Fruit fly (Drosophila melanogaster) whole organism, embryonic: ENCODE data around the gene Abi.

ENCODE experiments used
- Asciz ChIP-seq: fragments of 200-800 bp; sonication (Bioruptor generic); optimal IDR thresholded peaks from 2 replicates; lab custom pipeline; 2017; ENCODE audit warnings: missing biosample characterization, mild to moderate bottlenecking, missing genetic modification characterization, missing genetic modification reagents
- Atf3 ChIP-seq: fragments of 200-800 bp; sonication (Bioruptor generic); optimal IDR thresholded peaks from 3 replicates; lab custom pipeline; 2016; ENCODE audit warnings: missing biosample characterization, missing genetic modification characterization
- Atf6 ChIP-seq: fragments of 200-800 bp; sonication (Bioruptor generic); IDR thresholded peaks from 2 replicates; pipeline ENCODE4 v1.3.6; 2022; ENCODE audit warnings: missing biosample characterization, missing genetic modification characterization
- BEAF-32 ChIP-seq: fragments of 200-800 bp; sonication (Bioruptor generic); optimal IDR thresholded peaks from 3 replicates; lab custom pipeline; 2017; ENCODE audit warnings: missing biosample characterization, missing genetic modification characterization, mild to moderate bottlenecking, moderate library complexity, missing genetic modification reagents
- BtbVII ChIP-seq: fragments of 200-800 bp; sonication (Bioruptor generic); optimal IDR thresholded peaks from 3 replicates; lab custom pipeline; 2017; ENCODE audit warnings: missing biosample characterization, mild to moderate bottlenecking, missing genetic modification characterization
- CG10431 ChIP-seq: fragments of 200-800 bp; sonication (Bioruptor generic); optimal IDR thresholded peaks from 3 replicates; lab custom pipeline; 2018; ENCODE audit warnings: missing biosample characterization, mild to moderate bottlenecking, missing genetic modification characterization
- CG10462 ChIP-seq: fragments of 200-800 bp; sonication (Bioruptor generic); optimal IDR thresholded peaks from 2 replicates; lab custom pipeline; 2016; ENCODE audit warnings: missing biosample characterization, missing genetic modification characterization
- CG10543 ChIP-seq: fragments of 200-800 bp; sonication (Bioruptor generic); optimal IDR thresholded peaks from 3 replicates; lab custom pipeline; 2017; ENCODE audit warnings: missing biosample characterization, mild to moderate bottlenecking, missing genetic modification characterization, moderate library complexity
- CG11456 ChIP-seq: fragments of 200-800 bp; sonication (Bioruptor generic); IDR thresholded peaks from 3 replicates; pipeline ENCODE4 v1.3.6; 2022; ENCODE audit warnings: missing biosample characterization, missing genetic modification characterization
- CG15011 ChIP-seq: fragments of 200-800 bp; sonication (Bioruptor generic); optimal IDR thresholded peaks from 3 replicates; lab custom pipeline; 2018; ENCODE audit warnings: missing biosample characterization, mild to moderate bottlenecking, missing genetic modification characterization
- CG18262 ChIP-seq: fragments of 200-800 bp; optimal IDR thresholded peaks from 3 replicates; lab custom pipeline; 2019; ENCODE audit warnings: missing biosample characterization, mild to moderate bottlenecking, missing genetic modification characterization, moderate library complexity
- CG18476 ChIP-seq: fragments of 200-800 bp; sonication (Bioruptor generic); optimal IDR thresholded peaks from 2 replicates; lab custom pipeline; 2016; ENCODE audit warnings: missing biosample characterization, mild to moderate bottlenecking, missing genetic modification characterization
- CG2129 ChIP-seq: fragments of 200-800 bp; sonication (Bioruptor generic); IDR thresholded peaks from 2 replicates; pipeline ENCODE4 v1.3.6; 2022; ENCODE audit warnings: missing biosample characterization, missing genetic modification characterization; ENCODE audit not compliant: partially characterized antibody
- CG4328 ChIP-seq: fragments of 200-800 bp; sonication (Bioruptor generic); optimal IDR thresholded peaks from 3 replicates; lab custom pipeline; 2017; ENCODE audit warnings: missing biosample characterization, missing genetic modification reagents, missing genetic modification characterization
- CG7839 ChIP-seq: fragments of 200-800 bp; sonication (Bioruptor generic); optimal IDR thresholded peaks from 3 replicates; lab custom pipeline; 2018; ENCODE audit warnings: missing biosample characterization, mild to moderate bottlenecking, missing genetic modification characterization, moderate library complexity
- CG8089 ChIP-seq: fragments of 200-800 bp; sonication (Bioruptor generic); optimal IDR thresholded peaks from 3 replicates; lab custom pipeline; 2016; ENCODE audit warnings: missing biosample characterization, missing genetic modification characterization
- CTCF ChIP-seq: fragments of 200-800 bp; sonication (Bioruptor generic); optimal IDR thresholded peaks from 2 replicates; lab custom pipeline; 2017; ENCODE audit warnings: missing biosample characterization, mild to moderate bottlenecking, missing genetic modification characterization, moderate library complexity
- Doc2 ChIP-seq: fragments of 200-800 bp; sonication (Bioruptor generic); IDR thresholded peaks from 2 replicates; pipeline ENCODE4 v1.3.6; 2022; ENCODE audit warnings: missing biosample characterization, missing genetic modification characterization
- Dref ChIP-seq: fragments of 200-800 bp; sonication (Bioruptor generic); IDR thresholded peaks from 2 replicates; pipeline ENCODE4 v1.3.6; 2022; ENCODE audit warnings: missing biosample characterization, missing genetic modification characterization
- Ets65A ChIP-seq: fragments of 200-800 bp; sonication (Bioruptor generic); peaks from one replicate; lab custom pipeline; 2016; ENCODE audit warnings: missing biosample characterization, missing genetic modification characterization
- HLHmδ ChIP-seq: fragments of 200-800 bp; sonication (Bioruptor generic); optimal IDR thresholded peaks from 2 replicates; lab custom pipeline; 2018; ENCODE audit warnings: missing biosample characterization, mild to moderate bottlenecking, missing genetic modification characterization, moderate library complexity
- Lpt ChIP-seq: fragments of >200 bp; optimal IDR thresholded peaks from 2 replicates; lab custom pipeline; 2018; ENCODE audit warnings: missing biosample characterization, missing genetic modification characterization
- MESR4 ChIP-seq: fragments of 200-800 bp; sonication (Bioruptor generic); optimal IDR thresholded peaks from 2 replicates; lab custom pipeline; 2018; ENCODE audit warnings: missing biosample characterization, mild to moderate bottlenecking, missing genetic modification characterization, moderate library complexity
- Mes4 ChIP-seq: fragments of 200-800 bp; sonication (Bioruptor generic); optimal IDR thresholded peaks from 2 replicates; lab custom pipeline; 2016; ENCODE audit warnings: missing biosample characterization, missing genetic modification characterization
- Neu2 ChIP-seq: fragments of 200-800 bp; sonication (Bioruptor generic); optimal IDR thresholded peaks from 3 replicates; lab custom pipeline; 2016; ENCODE audit warnings: missing biosample characterization, missing genetic modification characterization, borderline replicate concordance
- NfI ChIP-seq: fragments of 200-800 bp; sonication (Bioruptor generic); optimal IDR thresholded peaks from 3 replicates; lab custom pipeline; 2018; ENCODE audit warnings: missing biosample characterization, mild to moderate bottlenecking, missing genetic modification characterization, moderate library complexity
- Oli ChIP-seq: fragments of 200-800 bp; sonication (Bioruptor generic); optimal IDR thresholded peaks from 2 replicates; lab custom pipeline; 2018; ENCODE audit warnings: missing biosample characterization, mild to moderate bottlenecking, missing genetic modification characterization, moderate library complexity
- Sin3A ChIP-seq: fragments of >200 bp; optimal IDR thresholded peaks from 2 replicates; lab custom pipeline; 2018
- br ChIP-seq: fragments of >200 bp; optimal IDR thresholded peaks from 2 replicates; lab custom pipeline; 2017
- corto ChIP-seq: fragments of 200-800 bp; sonication (Bioruptor generic); optimal IDR thresholded peaks from 2 replicates; lab custom pipeline; 2016; ENCODE audit warnings: missing biosample characterization, mild to moderate bottlenecking, missing genetic modification characterization, moderate library complexity
- danr ChIP-seq: fragments of 200-800 bp; sonication (Bioruptor generic); IDR thresholded peaks from 2 replicates; pipeline ENCODE4 v1.3.6; 2022; ENCODE audit warnings: missing biosample characterization, missing genetic modification characterization
- disco-r ChIP-seq: fragments of 200-800 bp; sonication (Bioruptor generic); optimal IDR thresholded peaks from 2 replicates; lab custom pipeline; 2016; ENCODE audit warnings: missing biosample characterization, missing genetic modification characterization
- emc ChIP-seq: fragments of 200-800 bp; sonication (Bioruptor generic); optimal IDR thresholded peaks from 2 replicates; lab custom pipeline; 2016; ENCODE audit warnings: missing biosample characterization, missing genetic modification characterization
- gcm2 ChIP-seq: fragments of 200-800 bp; sonication (Bioruptor generic); optimal IDR thresholded peaks from 2 replicates; lab custom pipeline; 2016; ENCODE audit warnings: missing biosample characterization, missing genetic modification characterization
- gfzf ChIP-seq: fragments of 200-800 bp; sonication (Bioruptor generic); optimal IDR thresholded peaks from 2 replicates; lab custom pipeline; 2016; ENCODE audit warnings: missing biosample characterization, mild to moderate bottlenecking, missing genetic modification characterization, moderate library complexity
- hbn ChIP-seq: fragments of 200-800 bp; sonication (Bioruptor generic); IDR thresholded peaks from 2 replicates; pipeline ENCODE4 v1.3.6; 2022; ENCODE audit warnings: missing biosample characterization, missing genetic modification characterization; ENCODE audit not compliant: partially characterized antibody
- hkb ChIP-seq, 2 experiments: fragments of 200-800 bp in 1 of 2; fragments of >200 bp in 1 of 2; sonication (Bioruptor generic) in 1 of 2; IDR thresholded peaks in 1 of 2; optimal IDR thresholded peaks in 1 of 2; 2 replicates each; pipeline versions ENCODE4 v1.3.6 to Lab custom; 2017 to 2022; ENCODE audit warnings: missing biosample characterization in 1 of 2, missing genetic modification characterization in 1 of 2
- hth ChIP-seq: fragments of >200 bp; optimal IDR thresholded peaks from 2 replicates; lab custom pipeline; 2017; ENCODE audit warnings: inconsistent platforms
- ken ChIP-seq: fragments of 200-800 bp; sonication (Bioruptor generic); IDR thresholded peaks from 3 replicates; pipeline ENCODE4 v1.3.6; 2022; ENCODE audit warnings: missing biosample characterization, missing genetic modification characterization
- nerfin-2 ChIP-seq: fragments of 200-800 bp; sonication (Bioruptor generic); IDR thresholded peaks from 2 replicates; pipeline ENCODE4 v1.3.6; 2022; ENCODE audit warnings: missing biosample characterization, missing genetic modification characterization; ENCODE audit not compliant: partially characterized antibody
- odd ChIP-seq: fragments of 200-800 bp; sonication (Bioruptor generic); optimal IDR thresholded peaks from 2 replicates; lab custom pipeline; 2017; ENCODE audit warnings: missing biosample characterization, mild to moderate bottlenecking, missing genetic modification characterization
- org-1 ChIP-seq: fragments of 200-800 bp; sonication (Bioruptor generic); optimal IDR thresholded peaks from 2 replicates; lab custom pipeline; 2017; ENCODE audit warnings: missing biosample characterization, missing genetic modification characterization
- peb ChIP-seq: fragments of 200-800 bp; sonication (Bioruptor generic); IDR thresholded peaks from 2 replicates; pipeline ENCODE4 v1.3.6; 2022; ENCODE audit warnings: missing biosample characterization, missing genetic modification characterization
- ranshi ChIP-seq: fragments of 200-800 bp; sonication (Bioruptor generic); IDR thresholded peaks from 2 replicates; pipeline ENCODE4 v1.3.6; 2022; ENCODE audit warnings: missing biosample characterization, missing genetic modification characterization
- sna ChIP-seq: fragments of 200-800 bp; sonication (Bioruptor generic); IDR thresholded peaks from 2 replicates; pipeline ENCODE4 v1.3.6; 2022; ENCODE audit warnings: missing biosample characterization, missing genetic modification characterization; ENCODE audit not compliant: partially characterized antibody
- so ChIP-seq: fragments of 200-800 bp; sonication (Bioruptor generic); IDR thresholded peaks from 3 replicates; pipeline ENCODE4 v1.3.6; 2022; ENCODE audit warnings: missing biosample characterization, missing genetic modification characterization
- tna ChIP-seq: fragments of 200-800 bp; sonication (Bioruptor generic); IDR thresholded peaks from 2 replicates; pipeline ENCODE4 v1.3.6; 2022; ENCODE audit warnings: missing biosample characterization, missing genetic modification characterization; ENCODE audit not compliant: partially characterized antibody
- toy ChIP-seq: fragments of 200-800 bp; sonication (Bioruptor generic); IDR thresholded peaks from 2 replicates; pipeline ENCODE4 v1.3.6; 2022; ENCODE audit warnings: missing biosample characterization, missing genetic modification characterization
- wek ChIP-seq: fragments of 200-800 bp; sonication (Bioruptor generic); optimal IDR thresholded peaks from 3 replicates; lab custom pipeline; 2018; ENCODE audit warnings: missing biosample characterization, mild to moderate bottlenecking, missing genetic modification characterization, moderate library complexity
- wor ChIP-seq: fragments of 200-800 bp; sonication (Bioruptor generic); IDR thresholded peaks from 2 replicates; pipeline ENCODE4 v1.3.6; 2022; ENCODE audit warnings: missing biosample characterization, missing genetic modification characterization
- zfh1 ChIP-seq: fragments of 200-800 bp; sonication (Bioruptor generic); IDR thresholded peaks from 3 replicates; pipeline ENCODE4 v1.3.6; 2022; ENCODE audit warnings: missing biosample characterization, missing genetic modification characterization

Abi gene

dm6 chr3R:14125479-14126121, 3.4 kb upstream of the Abi start, which contains the start of the genes 140up and Polr2B (continued):
- TF ChIP-seq emc (GFP tag; lab: Kevin White, UChicago) (peak; percentile 41), hkb (optimal IDR thresholded peaks at IDR 0.05; lab: Kevin White, UChicago) (no peak), hkb (GFP tag; IDR thresholded peaks at IDR 0.05; lab: Robert Waterston, UW) (peak; percentile 90), CTCF (peak; percentile 20), Lpt (GFP tag; lab: Kevin White, UChicago) (no peak), CG8089 (peak; percentile 68), hbn (GFP tag; lab: Robert Waterston, UW) (no peak), so (GFP tag; lab: Robert Waterston, UW) (peak; percentile 90), Mes4 (GFP tag; lab: Kevin White, UChicago) (peak; percentile 52), danr (GFP tag; lab: Robert Waterston, UW) (peak; percentile 84), CG11456 (GFP tag; lab: Robert Waterston, UW) (peak; percentile 94), Oli (tag; lab: Kevin White, UChicago) (peak; percentile 92), wek (no peak), HLHmδ (GFP tag; lab: Kevin White, UChicago) (no peak), NfI (peak; percentile 93), ken (GFP tag; lab: Robert Waterston, UW) (peak; percentile 92; the same call in 2 of the 3 replicates), CG10462 (peak; percentile 90), zfh1 (GFP tag; lab: Robert Waterston, UW) (peak; percentile 88), BEAF-32 (GFP tag; lab: Kevin White, UChicago) (peak; percentile 27), CG4328 (peak; percentile 92), odd (GFP tag; lab: Kevin White, UChicago) (peak; percentile 80), gcm2 (GFP tag; lab: Kevin White, UChicago) (no peak), ranshi (GFP tag; lab: Robert Waterston, UW) (peak; percentile 95), CG7839 (tag; lab: Kevin White, UChicago) (peak; percentile 94), CG18262 (tag; lab: Kevin White, UChicago) (peak; percentile 92), hth (lab: Kevin White, UChicago) (no peak), Asciz (peak; percentile 83), toy (GFP tag; lab: Robert Waterston, UW) (peak; percentile 85), CG18476 (GFP tag; lab: Kevin White, UChicago) (peak; percentile 93), CG10431 (peak; percentile 77), org-1 (GFP tag; lab: Kevin White, UChicago) (peak; percentile 81), Dref (GFP tag; lab: Robert Waterston, UW) (peak; percentile 31; the same call in 1 of the 2 replicates), CG10543 (GFP tag; lab: Kevin White, UChicago) (peak; percentile 93), corto (GFP tag; lab: Kevin White, UChicago) (peak; percentile 58), disco-r (GFP tag; lab: Kevin White, UChicago) (peak; percentile 1), Neu2 (GFP tag; lab: Kevin White, UChicago) (no peak), Doc2 (GFP tag; lab: Robert Waterston, UW) (peak; percentile 71; the same call in 1 of the 2 replicates), CG15011 (peak; percentile 84), Atf6 (GFP tag; lab: Robert Waterston, UW) (peak; percentile 91), tna (GFP tag; lab: Robert Waterston, UW) (no peak), gfzf (no peak), sna (no peak), nerfin-2 (GFP tag; lab: Robert Waterston, UW) (no peak), BtbVII (GFP tag; lab: Kevin White, UChicago) (peak; percentile 88), MESR4 (GFP tag; lab: Kevin White, UChicago) (peak; percentile 91), Sin3A (lab: Kevin White, UChicago) (peak; percentile 29), Ets65A (GFP tag; lab: Kevin White, UChicago) (peak; percentile 94), peb (peak; percentile 81), Atf3 (GFP tag; lab: Kevin White, UChicago) (peak; percentile 68), br (lab: Kevin White, UChicago) (no peak), wor (GFP tag; lab: Robert Waterston, UW) (peak; percentile 88), CG2129 (GFP tag; lab: Robert Waterston, UW) (no peak)
